Fruit fly (Drosophila melanogaster) whole organism, embryonic: ENCODE data around the gene CG17996.

Experiments used
- Atf3 ChIP-seq: fragments of 200-800 bp; sonication (Bioruptor generic); optimal IDR thresholded peaks from 3 replicates; lab custom pipeline; 2016; ENCODE audit warnings: missing biosample characterization, missing genetic modification characterization
- Bteb2 ChIP-seq: fragments of 200-800 bp; sonication (Bioruptor generic); optimal IDR thresholded peaks from 2 replicates; lab custom pipeline; 2016; ENCODE audit warnings: missing biosample characterization, missing genetic modification characterization
- CG10431 ChIP-seq: fragments of 200-800 bp; sonication (Bioruptor generic); optimal IDR thresholded peaks from 3 replicates; lab custom pipeline; 2018; ENCODE audit warnings: missing biosample characterization, mild to moderate bottlenecking, missing genetic modification characterization
- CG10462 ChIP-seq: fragments of 200-800 bp; sonication (Bioruptor generic); optimal IDR thresholded peaks from 2 replicates; lab custom pipeline; 2016; ENCODE audit warnings: missing biosample characterization, missing genetic modification characterization
- CG11093 ChIP-seq: fragments of 200-800 bp; sonication (Bioruptor generic); IDR thresholded peaks from 3 replicates; pipeline ENCODE4 v1.3.6; 2022; ENCODE audit warnings: missing biosample characterization, missing genetic modification characterization
- CG11247 ChIP-seq: fragments of 200-800 bp; sonication (Bioruptor generic); IDR thresholded peaks from 2 replicates; pipeline ENCODE4 v1.3.6; 2022; ENCODE audit warnings: missing biosample characterization, missing genetic modification characterization
- CG15011 ChIP-seq: fragments of 200-800 bp; sonication (Bioruptor generic); optimal IDR thresholded peaks from 3 replicates; lab custom pipeline; 2018; ENCODE audit warnings: missing biosample characterization, mild to moderate bottlenecking, missing genetic modification characterization
- CG15696 ChIP-seq: fragments of 200-800 bp; sonication (Bioruptor generic); optimal IDR thresholded peaks from 2 replicates; lab custom pipeline; 2019; ENCODE audit warnings: missing biosample characterization, mild to moderate bottlenecking, missing genetic modification characterization, moderate library complexity
- CG16779 ChIP-seq: fragments of 200-800 bp; sonication (Bioruptor generic); IDR thresholded peaks from 2 replicates; pipeline ENCODE4 v1.3.6; 2022; ENCODE audit warnings: missing biosample characterization, missing genetic modification characterization
- CG17328 ChIP-seq: fragments of 200-800 bp; sonication (Bioruptor generic); IDR thresholded peaks from 2 replicates; pipeline ENCODE4 v1.3.6; 2022; ENCODE audit warnings: missing biosample characterization, missing genetic modification characterization
- CG18599 ChIP-seq: fragments of 200-800 bp; sonication (Bioruptor generic); optimal IDR thresholded peaks from 3 replicates; lab custom pipeline; 2017; ENCODE audit warnings: missing biosample characterization, missing genetic modification characterization, mild to moderate bottlenecking, moderate library complexity, missing genetic modification reagents
- CG2199 ChIP-seq: fragments of 200-800 bp; sonication (Bioruptor generic); IDR thresholded peaks from 3 replicates; pipeline ENCODE4 v1.3.6; 2022; ENCODE audit warnings: missing biosample characterization, missing genetic modification characterization
- CG31224 ChIP-seq: fragments of 200-800 bp; sonication (Bioruptor generic); IDR thresholded peaks from 2 replicates; pipeline ENCODE4 v1.3.6; 2022; ENCODE audit warnings: missing biosample characterization, missing genetic modification characterization
- CG3163 ChIP-seq: fragments of 200-800 bp; sonication (Bioruptor generic); optimal IDR thresholded peaks from 3 replicates; lab custom pipeline; 2016; ENCODE audit warnings: missing biosample characterization, missing genetic modification characterization
- CG4820 ChIP-seq: fragments of 200-800 bp; sonication (Bioruptor generic); optimal IDR thresholded peaks from 3 replicates; lab custom pipeline; 2016; ENCODE audit warnings: missing biosample characterization, missing genetic modification characterization
- CG7271 ChIP-seq: fragments of 200-800 bp; sonication (Bioruptor generic); optimal IDR thresholded peaks from 2 replicates; lab custom pipeline; 2018; ENCODE audit warnings: missing biosample characterization, mild to moderate bottlenecking, missing genetic modification characterization, moderate library complexity
- CG7372 ChIP-seq: fragments of 200-800 bp; sonication (Bioruptor generic); IDR thresholded peaks from 2 replicates; pipeline ENCODE4 v1.3.6; 2022; ENCODE audit warnings: missing biosample characterization, missing genetic modification characterization
- CG7987 ChIP-seq: fragments of 200-800 bp; sonication (Bioruptor generic); optimal IDR thresholded peaks from 2 replicates; lab custom pipeline; 2018; ENCODE audit warnings: missing biosample characterization, mild to moderate bottlenecking, missing genetic modification characterization, moderate library complexity
- CG8388 ChIP-seq: fragments of 200-800 bp; sonication (Bioruptor generic); optimal IDR thresholded peaks from 2 replicates; lab custom pipeline; 2019; ENCODE audit warnings: missing biosample characterization, mild to moderate bottlenecking, missing genetic modification characterization, moderate library complexity
- CG9609 ChIP-seq: fragments of 200-800 bp; sonication (Bioruptor generic); optimal IDR thresholded peaks from 3 replicates; lab custom pipeline; 2016; ENCODE audit warnings: missing biosample characterization, missing genetic modification characterization
- D ChIP-seq, 2 experiments: fragments of 200-800 bp in 1 of 2; fragments of >200 bp in 1 of 2; sonication (Bioruptor generic) in 1 of 2; optimal IDR thresholded peaks; 2 replicates in 1 of 2; 3 replicates in 1 of 2; lab custom pipeline; 2017; ENCODE audit warnings: mild to moderate bottlenecking in 1 of 2, missing biosample characterization in 1 of 2, missing genetic modification characterization in 1 of 2, missing genetic modification reagents in 1 of 2
- Dfd ChIP-seq, 2 experiments: fragments of >200 bp; optimal IDR thresholded peaks; 2 replicates each; lab custom pipeline; 2017; ENCODE audit warnings: missing biosample characterization in 2 of 2, missing genetic modification characterization in 2 of 2
- Doc2 ChIP-seq: fragments of 200-800 bp; sonication (Bioruptor generic); IDR thresholded peaks from 2 replicates; pipeline ENCODE4 v1.3.6; 2022; ENCODE audit warnings: missing biosample characterization, missing genetic modification characterization
- Hey ChIP-seq: fragments of 200-800 bp; sonication (Bioruptor generic); optimal IDR thresholded peaks from 3 replicates; lab custom pipeline; 2018; ENCODE audit warnings: missing biosample characterization, mild to moderate bottlenecking, missing genetic modification characterization
- HmgD ChIP-seq: fragments of 200-800 bp; sonication (Bioruptor generic); optimal IDR thresholded peaks from 3 replicates; lab custom pipeline; 2016; ENCODE audit warnings: missing biosample characterization, missing genetic modification characterization
- Hr51 ChIP-seq, 2 experiments: fragments of 200-800 bp; sonication (Bioruptor generic); optimal IDR thresholded peaks; 2 replicates in 1 of 2; 3 replicates in 1 of 2; lab custom pipeline; 2016 to 2018; ENCODE audit warnings: missing biosample characterization in 2 of 2, missing genetic modification characterization in 2 of 2, mild to moderate bottlenecking in 1 of 2, moderate library complexity in 1 of 2
- Kr ChIP-seq: fragments of 200-800 bp; sonication (Bioruptor generic); optimal IDR thresholded peaks from 2 replicates; lab custom pipeline; 2017; ENCODE audit warnings: missing biosample characterization, mild to moderate bottlenecking, missing genetic modification characterization
- Lim3 ChIP-seq: fragments of 200-800 bp; sonication (Bioruptor generic); IDR thresholded peaks from 2 replicates; pipeline ENCODE4 v1.3.6; 2022; ENCODE audit warnings: missing biosample characterization, missing genetic modification characterization
- Lpt ChIP-seq: fragments of >200 bp; optimal IDR thresholded peaks from 2 replicates; lab custom pipeline; 2018; ENCODE audit warnings: missing biosample characterization, missing genetic modification characterization
- MESR4 ChIP-seq: fragments of 200-800 bp; sonication (Bioruptor generic); optimal IDR thresholded peaks from 2 replicates; lab custom pipeline; 2018; ENCODE audit warnings: missing biosample characterization, mild to moderate bottlenecking, missing genetic modification characterization, moderate library complexity
- PHDP ChIP-seq: fragments of 200-800 bp; sonication (Bioruptor generic); optimal IDR thresholded peaks from 3 replicates; lab custom pipeline; 2018; ENCODE audit warnings: missing biosample characterization, mild to moderate bottlenecking, missing genetic modification characterization, moderate library complexity
- Poxn ChIP-seq: fragments of 200-800 bp; sonication (Bioruptor generic); IDR thresholded peaks from 2 replicates; pipeline ENCODE4 v1.3.6; 2022; ENCODE audit warnings: missing biosample characterization, missing genetic modification characterization
- Sin3A ChIP-seq: fragments of >200 bp; optimal IDR thresholded peaks from 2 replicates; lab custom pipeline; 2018
- Sox102F ChIP-seq: fragments of 200-800 bp; sonication (Bioruptor generic); optimal IDR thresholded peaks from 2 replicates; lab custom pipeline; 2018; ENCODE audit warnings: missing biosample characterization, mild to moderate bottlenecking, missing genetic modification characterization, moderate library complexity
- ash1 ChIP-seq: fragments of 200-800 bp; sonication (Bioruptor generic); optimal IDR thresholded peaks from 2 replicates; lab custom pipeline; 2018; ENCODE audit warnings: missing biosample characterization, mild to moderate bottlenecking, missing genetic modification characterization
- bcd ChIP-seq: fragments of 200-800 bp; sonication (Bioruptor generic); optimal IDR thresholded peaks from 2 replicates; lab custom pipeline; 2017; ENCODE audit warnings: missing biosample characterization, mild to moderate bottlenecking, missing genetic modification characterization
- cad ChIP-seq: fragments of >200 bp; optimal IDR thresholded peaks from 2 replicates; lab custom pipeline; 2017; ENCODE audit warnings: missing biosample characterization, missing genetic modification characterization
- chinmo ChIP-seq: fragments of 200-800 bp; sonication (Bioruptor generic); IDR thresholded peaks from 4 replicates; pipeline ENCODE4 v1.3.6; 2022; ENCODE audit warnings: missing biosample characterization, missing genetic modification characterization; ENCODE audit not compliant: partially characterized antibody
- eyg ChIP-seq: fragments of 200-800 bp; sonication (Bioruptor generic); optimal IDR thresholded peaks from 3 replicates; lab custom pipeline; 2016; ENCODE audit warnings: missing biosample characterization, missing genetic modification characterization
- gcm2 ChIP-seq: fragments of 200-800 bp; sonication (Bioruptor generic); optimal IDR thresholded peaks from 2 replicates; lab custom pipeline; 2016; ENCODE audit warnings: missing biosample characterization, missing genetic modification characterization
- jigr1 ChIP-seq: fragments of 200-800 bp; sonication (Bioruptor generic); IDR thresholded peaks from 3 replicates; pipeline ENCODE4 v1.3.6; 2022; ENCODE audit warnings: missing biosample characterization, missing genetic modification characterization
- pb ChIP-seq: fragments of 200-800 bp; sonication (Bioruptor generic); optimal IDR thresholded peaks from 3 replicates; lab custom pipeline; 2016; ENCODE audit warnings: missing biosample characterization, missing genetic modification characterization
- peb ChIP-seq: fragments of 200-800 bp; sonication (Bioruptor generic); IDR thresholded peaks from 2 replicates; pipeline ENCODE4 v1.3.6; 2022; ENCODE audit warnings: missing biosample characterization, missing genetic modification characterization
- pros ChIP-seq: fragments of 200-800 bp; sonication (Bioruptor generic); optimal IDR thresholded peaks from 3 replicates; lab custom pipeline; 2019; ENCODE audit warnings: missing biosample characterization, mild to moderate bottlenecking, missing genetic modification characterization, moderate library complexity
- sima ChIP-seq: fragments of 200-800 bp; sonication (Bioruptor generic); optimal IDR thresholded peaks from 2 replicates; lab custom pipeline; 2016; ENCODE audit warnings: missing biosample characterization, missing genetic modification characterization
- ttk ChIP-seq: fragments of 200-800 bp; sonication (Bioruptor generic); IDR thresholded peaks from 2 replicates; pipeline ENCODE4 v2.1.2; 2022; ENCODE audit warnings: missing biosample characterization, missing genetic modification characterization
- usp ChIP-seq: fragments of >200 bp; optimal IDR thresholded peaks from 2 replicates; lab custom pipeline; 2017; ENCODE audit warnings: missing biosample characterization, missing genetic modification characterization
- zen ChIP-seq: fragments of 200-800 bp; sonication (Bioruptor generic); optimal IDR thresholded peaks from 3 replicates; lab custom pipeline; 2018; ENCODE audit warnings: missing biosample characterization, mild to moderate bottlenecking, missing genetic modification characterization, moderate library complexity

Gene CG17996

dm6 chr2L:16720707-16721700 is 9.8 kb downstream of the CG17996 start (continued):
- TF ChIP-seq ash1, result peak; percentile 65
- peak; percentile 93 for TF ChIP-seq CG4820 (GFP tag; lab: Kevin White, UChicago)
- no peak for TF ChIP-seq Kr
- TF ChIP-seq CG15696, result peak; percentile 76
- peak; percentile 67 for TF ChIP-seq Atf3 (GFP tag; lab: Kevin White, UChicago)
- TF ChIP-seq CG31224, result peak; percentile 88
- TF ChIP-seq gcm2 (GFP tag; lab: Kevin White, UChicago), result peak; percentile 71
- TF ChIP-seq Lpt (GFP tag; lab: Kevin White, UChicago), result no peak
- no peak for TF ChIP-seq D (optimal IDR thresholded peaks at IDR 0.05; lab: Kevin White, UChicago)
- TF ChIP-seq D (GFP tag; optimal IDR thresholded peaks at IDR 0.05; lab: Kevin White, UChicago), result peak; percentile 91
- TF ChIP-seq Poxn (GFP tag; lab: Robert Waterston, UW), result peak; percentile 34; the same call in 1 of the 2 replicates
- peak; percentile 77 to 94 for TF ChIP-seq Hr51 (GFP tag; optimal IDR thresholded peaks at IDR 0.05; lab: Kevin White, UChicago)
- peak; percentile 34 for TF ChIP-seq CG9609 (GFP tag; lab: Kevin White, UChicago)
- no peak for TF ChIP-seq Dfd (GFP tag; optimal IDR thresholded peaks at IDR 0.05; lab: Kevin White, UChicago)
- peak; percentile 93 for TF ChIP-seq CG11093 (GFP tag; lab: Robert Waterston, UW)
- TF ChIP-seq CG8388, result peak; percentile 94
- peak; percentile 98 for TF ChIP-seq CG2199
- no peak for TF ChIP-seq usp (GFP tag; lab: Kevin White, UChicago)
- peak; percentile 97 for TF ChIP-seq zen (tag; lab: Kevin White, UChicago)
- no peak for TF ChIP-seq CG10431
- TF ChIP-seq Sin3A, result no peak
- peak; percentile 90 for TF ChIP-seq CG7987
- peak; percentile 81; the same call in 2 of the 3 replicates for TF ChIP-seq jigr1
- TF ChIP-seq CG17328, result peak; percentile 96
- peak; percentile 16 for TF ChIP-seq eyg (GFP tag; lab: Kevin White, UChicago)
- TF ChIP-seq CG15011 (GFP tag; lab: Kevin White, UChicago), result peak; percentile 91
- TF ChIP-seq HmgD (GFP tag; lab: Kevin White, UChicago), result no peak
- peak; percentile 75 for TF ChIP-seq Bteb2
- peak; percentile 95 for TF ChIP-seq CG7271 (tag; lab: Kevin White, UChicago)
- peak; percentile 22 for TF ChIP-seq pb (GFP tag; lab: Kevin White, UChicago)
- TF ChIP-seq MESR4 (GFP tag; lab: Kevin White, UChicago), result no peak
- TF ChIP-seq peb (GFP tag; lab: Robert Waterston, UW), result peak; percentile 90
- TF ChIP-seq CG7372 (GFP tag; lab: Robert Waterston, UW), result peak; percentile 85
- TF ChIP-seq bcd, result peak; percentile 90
- TF ChIP-seq Lim3, result peak; percentile 72
- peak; percentile 94 for TF ChIP-seq ttk (GFP tag; lab: Robert Waterston, UW)
- peak; percentile 42 for TF ChIP-seq sima (GFP tag; lab: Kevin White, UChicago)
- peak; percentile 92 for TF ChIP-seq CG11247 (GFP tag; lab: Robert Waterston, UW)
- TF ChIP-seq Sox102F, result peak; percentile 96
- TF ChIP-seq CG3163 (GFP tag; lab: Kevin White, UChicago), result no peak
- TF ChIP-seq Doc2, result no peak; the same call in 1 of the 2 replicates
- no peak for TF ChIP-seq pros (GFP tag; lab: Kevin White, UChicago)
- TF ChIP-seq CG16779 (GFP tag; lab: Robert Waterston, UW), result peak; percentile 93
- no peak for TF ChIP-seq cad (GFP tag; lab: Kevin White, UChicago)
- TF ChIP-seq Hey (tag; lab: Kevin White, UChicago), result no peak
- TF ChIP-seq CG10462 (GFP tag; lab: Kevin White, UChicago), result peak; percentile 86
- TF ChIP-seq PHDP (tag; lab: Kevin White, UChicago), result peak; percentile 82
- peak; percentile 92 for TF ChIP-seq CG18599
- peak; percentile 88 for TF ChIP-seq chinmo
